Worm (Caenorhabditis elegans) whole organism, L3 larva: ENCODE data around the gene C33C12.11.
A peak's percentile ranks its signal among the peaks of the same experiment; 100 is the strongest.

Experiments
- R02D3.7 ChIP-seq: fragments of 150-350 bp; optimal IDR thresholded peaks from 2 replicates; lab custom pipeline; 2014; ENCODE audit warnings: missing biosample characterization, missing genetic modification characterization
- ZK546.5 ChIP-seq: sonication (generic microtip); optimal IDR thresholded peaks from 2 replicates; lab custom pipeline; 2017; ENCODE audit warnings: missing biosample characterization, missing genetic modification characterization
- aly-2 ChIP-seq: fragments of 150-350 bp; optimal IDR thresholded peaks from 2 replicates; lab custom pipeline; 2014; ENCODE audit warnings: missing biosample characterization, missing genetic modification characterization
- ama-1 ChIP-seq: fragments of 150-350 bp; optimal IDR thresholded peaks from 2 replicates; lab custom pipeline; 2018
- ceh-9 ChIP-seq: sonication (generic microtip); optimal IDR thresholded peaks from 2 replicates; lab custom pipeline; 2018; ENCODE audit warnings: missing biosample characterization, missing genetic modification characterization
- egl-27 ChIP-seq: sonication (generic microtip); optimal IDR thresholded peaks from 4 replicates; lab custom pipeline; 2017; ENCODE audit warnings: missing biosample characterization, missing genetic modification reagents, missing genetic modification characterization
- egl-5 ChIP-seq: fragments of 150-350 bp; optimal IDR thresholded peaks from 2 replicates; lab custom pipeline; 2017; ENCODE audit warnings: missing biosample characterization, missing genetic modification reagents, missing genetic modification characterization, inconsistent platforms
- elt-2 ChIP-seq: sonication (generic microtip); optimal IDR thresholded peaks from 2 replicates; lab custom pipeline; 2016; ENCODE audit warnings: missing genetic modification reagents, mild to moderate bottlenecking, missing genetic modification characterization, missing compliant biosample characterization
- elt-3 ChIP-seq, 3 experiments: fragments of 150-350 bp in 1 of 3; sonication (generic microtip) in 2 of 3; optimal IDR thresholded peaks; 2 replicates in 2 of 3; 4 replicates in 1 of 3; lab custom pipeline; 2014 to 2017; ENCODE audit warnings: missing biosample characterization in 3 of 3, missing genetic modification characterization in 3 of 3
- eor-1 ChIP-seq, 2 experiments: fragments of 150-350 bp; optimal IDR thresholded peaks; 2 replicates each; lab custom pipeline; 2014 to 2018; ENCODE audit warnings: missing biosample characterization in 2 of 2, missing genetic modification characterization in 2 of 2
- fkh-10 ChIP-seq: sonication (generic microtip); optimal IDR thresholded peaks from 2 replicates; lab custom pipeline; 2017; ENCODE audit warnings: missing biosample characterization, missing genetic modification reagents, missing genetic modification characterization
- fkh-2 ChIP-seq: fragments of 150-350 bp; optimal IDR thresholded peaks from 2 replicates; lab custom pipeline; 2014; ENCODE audit warnings: missing biosample characterization, missing genetic modification reagents, missing genetic modification characterization
- fos-1 ChIP-seq: fragments of 150-350 bp; optimal IDR thresholded peaks from 2 replicates; lab custom pipeline; 2014; ENCODE audit warnings: missing biosample characterization, missing genetic modification characterization
- hmg-11 ChIP-seq: sonication (generic microtip); optimal IDR thresholded peaks from 2 replicates; lab custom pipeline; 2016; ENCODE audit warnings: missing genetic modification characterization, missing compliant biosample characterization
- lin-15B ChIP-seq: fragments of 150-350 bp; optimal IDR thresholded peaks from 2 replicates; lab custom pipeline; 2014; ENCODE audit warnings: missing biosample characterization, missing genetic modification characterization
- lin-39 ChIP-seq: fragments of 150-350 bp; optimal IDR thresholded peaks from 2 replicates; lab custom pipeline; 2018; ENCODE audit warnings: missing biosample characterization, missing genetic modification reagents, missing genetic modification characterization
- mdl-1 ChIP-seq: fragments of 150-350 bp; optimal IDR thresholded peaks from 2 replicates; lab custom pipeline; 2014; ENCODE audit warnings: missing biosample characterization, missing genetic modification characterization
- mml-1 ChIP-seq: fragments of 150-350 bp; sonication (generic microtip); optimal IDR thresholded peaks from 3 replicates; lab custom pipeline; 2014; ENCODE audit warnings: missing biosample characterization, missing genetic modification characterization
- nhr-12 ChIP-seq: fragments of 150-350 bp; optimal IDR thresholded peaks from 2 replicates; lab custom pipeline; 2014; ENCODE audit warnings: missing biosample characterization, missing genetic modification characterization
- nhr-23 ChIP-seq: fragments of 150-350 bp; optimal IDR thresholded peaks from 2 replicates; lab custom pipeline; 2014; ENCODE audit warnings: missing biosample characterization, missing genetic modification reagents, missing genetic modification characterization
- nhr-25 ChIP-seq: sonication (generic microtip); optimal IDR thresholded peaks from 2 replicates; lab custom pipeline; 2017; ENCODE audit warnings: missing biosample characterization, missing genetic modification characterization
- nhr-28 ChIP-seq: fragments of 150-350 bp; optimal IDR thresholded peaks from 2 replicates; lab custom pipeline; 2014; ENCODE audit warnings: missing biosample characterization, missing genetic modification characterization
- nhr-43 ChIP-seq: sonication (generic microtip); optimal IDR thresholded peaks from 2 replicates; lab custom pipeline; 2016; ENCODE audit warnings: mild to moderate bottlenecking, missing genetic modification characterization, missing compliant biosample characterization; ENCODE audit not compliant: poor library complexity, severe bottlenecking
- nhr-76 ChIP-seq: fragments of 150-350 bp; sonication (generic microtip); optimal IDR thresholded peaks from 5 replicates; lab custom pipeline; 2014; ENCODE audit warnings: missing biosample characterization, missing genetic modification characterization
- pqm-1 ChIP-seq: fragments of 150-350 bp; optimal IDR thresholded peaks from 2 replicates; lab custom pipeline; 2017; ENCODE audit warnings: missing biosample characterization, missing genetic modification characterization, inconsistent platforms
- sea-2 ChIP-seq: fragments of 150-350 bp; sonication (generic microtip); optimal IDR thresholded peaks from 4 replicates; lab custom pipeline; 2014; ENCODE audit warnings: missing biosample characterization, missing genetic modification reagents, missing genetic modification characterization
- unc-39 ChIP-seq: sonication (generic microtip); optimal IDR thresholded peaks from 4 replicates; lab custom pipeline; 2017; ENCODE audit warnings: missing biosample characterization, missing genetic modification characterization
- unc-62 ChIP-seq: fragments of 150-350 bp; sonication (generic microtip); optimal IDR thresholded peaks from 4 replicates; lab custom pipeline; 2014; ENCODE audit warnings: missing biosample characterization, missing genetic modification reagents, missing genetic modification characterization
- zag-1 ChIP-seq: fragments of 150-350 bp; optimal IDR thresholded peaks from 2 replicates; lab custom pipeline; 2014; ENCODE audit warnings: missing biosample characterization, missing genetic modification characterization
- ztf-11 ChIP-seq: fragments of 150-350 bp; optimal IDR thresholded peaks from 2 replicates; lab custom pipeline; 2014; ENCODE audit warnings: missing biosample characterization, missing genetic modification characterization

The C33C12.11 gene

ce11 chrII:2122762-2123161 lies 40.9 kb downstream of the C33C12.11 start:
- TF ChIP-seq lin-15B (tag; lab: Kevin White, UChicago) (no peak), nhr-43 (no peak), ceh-9 (tag; lab: Kevin White, UChicago) (no peak), elt-2 (tag; lab: Kevin White, UChicago) (peak; percentile 55), nhr-25 (tag; lab: Kevin White, UChicago) (no peak), sea-2 (no peak), fkh-2 (no peak)

DNA sequence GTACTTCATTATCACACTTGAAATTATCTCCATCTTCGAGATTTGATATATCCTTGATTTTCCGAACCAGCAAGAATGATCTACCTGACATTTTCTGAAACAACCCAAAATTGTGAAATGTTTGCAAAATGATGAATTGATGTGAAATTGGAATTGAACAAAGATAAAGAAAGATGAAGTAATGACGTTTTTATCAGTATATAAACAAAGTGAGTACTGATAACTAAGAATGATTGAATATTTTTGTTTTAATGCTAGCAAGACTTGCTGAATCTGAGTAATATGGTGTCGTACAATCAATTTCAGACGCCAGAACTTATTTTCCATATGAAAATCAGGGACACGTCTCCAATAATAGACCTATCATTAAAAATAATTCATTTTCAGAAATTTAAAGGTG lies 41.5 kb downstream of the C33C12.11 start, which contains the start of gene math-37:
Gene math-37, minus strand, starts transcription at position 101 of the 400 bp plus-strand sequence.
- peak; percentile 55 for TF ChIP-seq elt-2 (tag; lab: Kevin White, UChicago)
- no peak for TF ChIP-seq R02D3.7 (tag; lab: Kevin White, UChicago)
- TF ChIP-seq pqm-1 (tag; lab: Kevin White, UChicago): peak; percentile 18

- TF ChIP-seq eor-1 (tag; optimal IDR thresholded peaks at IDR 0.05; lab: Kevin White, UChicago) (no peak), nhr-28 (tag; lab: Kevin White, UChicago) (no peak), unc-39 (no peak), sea-2 (no peak), nhr-76 (tag; lab: Kevin White, UChicago) (no peak), egl-5 (tag; lab: Kevin White, UChicago) (no peak), fkh-10 (no peak), egl-27 (tag; lab: Kevin White, UChicago) (no peak), mml-1 (tag; lab: Kevin White, UChicago) (no peak), lin-39 (tag; lab: Kevin White, UChicago) (no peak), aly-2 (no peak), elt-3 (tag; optimal IDR thresholded peaks at IDR 0.05; lab: Kevin White, UChicago) (no peak), nhr-23 (no peak)
These were observed 46.8 kb downstream of the C33C12.11 start, which contains the start of gene srh-195 for ce11 chrII:2116794-2117193. srh-195 (minus strand) TSS chrII:2116894.

DNA sequence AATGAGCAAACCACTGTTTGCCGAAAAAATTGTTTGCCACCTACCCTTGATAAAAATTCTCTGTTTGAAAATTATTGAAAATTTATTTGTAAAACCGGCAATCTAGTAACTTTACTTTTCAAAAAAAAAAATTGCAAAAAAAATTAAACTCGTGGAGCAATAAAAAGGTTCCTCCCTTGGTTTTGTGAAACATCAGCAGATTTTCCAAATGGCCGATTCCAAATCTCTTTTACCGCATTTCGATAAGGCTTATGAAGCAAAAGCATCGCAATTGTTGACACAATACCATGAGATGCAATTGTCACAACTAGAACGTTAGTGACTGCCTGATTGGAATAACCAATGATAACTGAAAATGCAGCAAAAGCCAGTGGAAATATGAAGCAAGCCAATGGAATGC lies 49.1 kb downstream of the C33C12.11 start:
- no peak for TF ChIP-seq ztf-11 (tag; lab: Kevin White, UChicago)
- no peak for TF ChIP-seq ama-1 (lab: Kevin White, UChicago)
- no peak for TF ChIP-seq zag-1 (tag; lab: Kevin White, UChicago)
- TF ChIP-seq mdl-1 (tag; lab: Kevin White, UChicago): no peak
- no peak for TF ChIP-seq pqm-1 (tag; lab: Kevin White, UChicago)
- TF ChIP-seq ceh-9 (tag; lab: Kevin White, UChicago): no peak
- TF ChIP-seq fos-1: no peak
- TF ChIP-seq ZK546.5: no peak
- no peak for TF ChIP-seq sea-2
- no peak for TF ChIP-seq hmg-11 (tag; lab: Kevin White, UChicago)
- TF ChIP-seq nhr-12 (tag; lab: Kevin White, UChicago): no peak
- TF ChIP-seq lin-39 (tag; lab: Kevin White, UChicago): no peak
- no peak for TF ChIP-seq lin-15B (tag; lab: Kevin White, UChicago)
- TF ChIP-seq unc-39: no peak
- TF ChIP-seq unc-62: no peak
- TF ChIP-seq, all 47 proteins: peak for 0
